Worm (Caenorhabditis elegans) whole organism, L2 larva: ENCODE measurements around the gene sdz-32.

Experiments
- F13H6.1 ChIP-seq: sonication (generic microtip); optimal IDR thresholded peaks from 2 replicates; lab custom pipeline; 2016; ENCODE audit warnings: missing genetic modification characterization, missing compliant biosample characterization
- R02D3.7 ChIP-seq: fragments of 150-350 bp; optimal IDR thresholded peaks from 2 replicates; lab custom pipeline; 2014; ENCODE audit warnings: missing biosample characterization, missing genetic modification characterization
- aly-2 ChIP-seq: fragments of 150-350 bp; optimal IDR thresholded peaks from 2 replicates; lab custom pipeline; 2014; ENCODE audit warnings: missing biosample characterization, missing genetic modification characterization
- elt-3 ChIP-seq: sonication (generic microtip); optimal IDR thresholded peaks from 2 replicates; lab custom pipeline; 2017; ENCODE audit warnings: missing biosample characterization, missing genetic modification characterization
- lsy-2 ChIP-seq, 2 experiments: fragments of 150-350 bp in 1 of 2; sonication (generic microtip) in 1 of 2; optimal IDR thresholded peaks; 2 replicates each; lab custom pipeline; 2014 to 2017; ENCODE audit warnings: missing biosample characterization in 2 of 2, missing genetic modification characterization in 2 of 2
- nhr-12 ChIP-seq: fragments of 150-350 bp; optimal IDR thresholded peaks from 2 replicates; lab custom pipeline; 2014; ENCODE audit warnings: missing biosample characterization, missing genetic modification characterization
- skn-1 ChIP-seq: sonication (generic microtip); optimal IDR thresholded peaks from 2 replicates; lab custom pipeline; 2017; ENCODE audit warnings: missing biosample characterization, missing genetic modification characterization
- unc-39 ChIP-seq: fragments of 150-350 bp; optimal IDR thresholded peaks from 2 replicates; lab custom pipeline; 2014; ENCODE audit warnings: missing biosample characterization, missing genetic modification characterization
- zag-1 ChIP-seq: fragments of 150-350 bp; optimal IDR thresholded peaks from 2 replicates; lab custom pipeline; 2014; ENCODE audit warnings: missing biosample characterization, missing genetic modification characterization

ce11 chrII:3459199-3459598, 14.6 kb upstream of the sdz-32 start:
- TF ChIP-seq skn-1 (no peak), elt-3 (tag; lab: Kevin White, UChicago) (no peak), unc-39 (no peak), zag-1 (tag; lab: Kevin White, UChicago) (no peak), F13H6.1 (no peak), aly-2 (tag; lab: Kevin White, UChicago) (no peak), nhr-12 (tag; lab: Kevin White, UChicago) (no peak), R02D3.7 (tag; lab: Kevin White, UChicago) (no peak), lsy-2 (tag; optimal IDR thresholded peaks at IDR 0.05; lab: Kevin White, UChicago) (no peak)
